Fruit fly (Drosophila melanogaster): ENCODE results near the gene Mat89Ba.

Mat89Ba gene

DNA sequence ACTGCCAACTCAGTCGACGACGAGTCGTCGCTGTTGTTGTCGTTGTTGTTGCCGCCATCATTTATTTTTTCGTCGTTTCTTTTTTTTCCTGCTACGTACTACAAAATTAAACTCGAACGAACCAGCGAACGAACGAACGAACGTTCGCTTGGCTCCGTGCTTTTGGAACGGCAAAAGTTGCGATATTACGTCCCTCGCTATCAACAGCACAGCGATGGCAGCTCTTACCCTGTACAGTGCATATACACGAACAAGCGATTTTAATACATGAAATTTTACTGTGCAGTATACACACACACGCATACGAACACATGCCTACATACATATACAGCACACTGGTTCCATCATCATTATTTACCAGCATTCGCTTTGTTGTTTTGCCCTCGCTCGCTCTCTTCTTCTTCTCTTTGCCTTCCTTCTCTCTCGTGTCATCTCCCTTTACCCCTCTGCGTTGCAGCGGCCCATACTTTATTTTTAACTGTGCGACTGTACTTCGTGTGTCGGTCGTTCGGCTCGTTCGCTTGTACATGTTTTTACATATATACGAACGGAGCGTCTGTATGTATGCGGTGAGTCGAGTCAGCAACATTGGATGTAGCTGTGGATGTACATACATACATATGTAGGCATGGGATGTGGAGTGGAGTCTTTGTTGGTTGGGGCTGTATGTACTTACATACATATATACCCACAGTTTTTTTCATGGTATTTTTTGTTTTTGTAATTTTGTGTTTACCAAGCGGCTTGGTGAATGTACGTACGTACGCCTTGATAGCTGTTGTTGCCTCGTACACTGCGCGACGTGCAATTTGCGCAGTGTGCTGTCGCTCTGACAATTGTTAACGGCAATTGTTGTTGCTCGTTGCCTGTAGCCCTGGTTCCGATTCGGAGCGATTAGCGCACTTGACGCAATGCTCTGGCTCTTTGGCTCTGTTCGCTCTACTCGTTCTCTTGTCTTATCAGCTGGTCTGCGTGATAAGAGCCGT, 22.1 kb downstream of the Mat89Ba start:
- TF ChIP-seq dsf (GFP tag; optimal IDR thresholded peaks at IDR 0.05; ENCODE audit: borderline replicate concordance) (peak; percentile 56), woc (GFP tag; optimal IDR thresholded peaks at IDR 0.05) (peak; percentile 89), rgr (GFP tag; optimal IDR thresholded peaks at IDR 0.05) (peak; percentile 83), fru (GFP tag; optimal IDR thresholded peaks at IDR 0.05) (peak; percentile 72), sage (GFP tag; optimal IDR thresholded peaks at IDR 0.05) (peak; percentile 57), jim (GFP tag; optimal IDR thresholded peaks at IDR 0.05) (peak; percentile 93), Hr83 (GFP tag; optimal IDR thresholded peaks at IDR 0.05; ENCODE audit: poor library complexity, severe bottlenecking) (peak; percentile 95), h (GFP tag; optimal IDR thresholded peaks at IDR 0.05) (peak; percentile 91), Myc (optimal IDR thresholded peaks at IDR 0.05) (no peak), Sp1 (GFP tag; optimal IDR thresholded peaks at IDR 0.05) (peak; percentile 61), Abd-B (GFP tag; optimal IDR thresholded peaks at IDR 0.05) (no peak), Dfd (GFP tag; optimal IDR thresholded peaks at IDR 0.05) (no peak), Vsx2 (GFP tag; optimal IDR thresholded peaks at IDR 0.05; ENCODE audit: partially characterized antibody) (no peak), GATAd (GFP tag; optimal IDR thresholded peaks at IDR 0.05) (no peak), dmrt93B (GFP tag; optimal IDR thresholded peaks at IDR 0.05) (no peak), OdsH (GFP tag; optimal IDR thresholded peaks at IDR 0.05) (peak; percentile 75), ey (GFP tag; optimal IDR thresholded peaks at IDR 0.05) (peak; percentile 77), Mio (GFP tag; optimal IDR thresholded peaks at IDR 0.05) (no peak), dl (GFP tag; optimal IDR thresholded peaks at IDR 0.05; ENCODE audit: insufficient read depth in 1 of 2, partially characterized antibody in 2 of 2) (peak; percentile 77 to 78), Rel (GFP tag; optimal IDR thresholded peaks at IDR 0.05) (peak; percentile 87), Rel (tag; optimal IDR thresholded peaks at IDR 0.05) (peak; percentile 90), pan (optimal IDR thresholded peaks at IDR 0.05) (no peak), Dif (GFP tag; optimal IDR thresholded peaks at IDR 0.05; ENCODE audit: partially characterized antibody) (peak; percentile 85), sv (GFP tag; optimal IDR thresholded peaks at IDR 0.05) (no peak), N (GFP tag; optimal IDR thresholded peaks at IDR 0.05) (no peak), brk (GFP tag; optimal IDR thresholded peaks at IDR 0.05) (peak; percentile 78), HLH106 (tag; optimal IDR thresholded peaks at IDR 0.05) (peak; percentile 71), lola (GFP tag; optimal IDR thresholded peaks at IDR 0.05) (no peak), CG32264 (GFP tag; optimal IDR thresholded peaks at IDR 0.05) (peak; percentile 69), Hnf4 (GFP tag; optimal IDR thresholded peaks at IDR 0.05) (peak; percentile 84), CG9705 (GFP tag; optimal IDR thresholded peaks at IDR 0.05) (peak; percentile 29), Hr78 (GFP tag; optimal IDR thresholded peaks at IDR 0.05) (no peak), CrebA (GFP tag; optimal IDR thresholded peaks at IDR 0.05; ENCODE audit: borderline replicate concordance) (peak; percentile 95), psq (GFP tag; optimal IDR thresholded peaks at IDR 0.05) (peak; percentile 96), Jra (GFP tag; optimal IDR thresholded peaks at IDR 0.05) (peak; percentile 90), br (GFP tag; optimal IDR thresholded peaks at IDR 0.05) (peak; percentile 59), tai (GFP tag; optimal IDR thresholded peaks at IDR 0.05) (peak; percentile 83), foxo (GFP tag; optimal IDR thresholded peaks at IDR 0.05) (peak; percentile 45 to 86), usp (GFP tag; optimal IDR thresholded peaks at IDR 0.05) (no peak)

- TF ChIP-seq CG9705 (GFP tag; optimal IDR thresholded peaks at IDR 0.05) (no peak), jim (GFP tag; optimal IDR thresholded peaks at IDR 0.05) (no peak), Abd-B (GFP tag; optimal IDR thresholded peaks at IDR 0.05) (no peak), rgr (GFP tag; optimal IDR thresholded peaks at IDR 0.05) (peak; percentile 25), h (GFP tag; optimal IDR thresholded peaks at IDR 0.05) (no peak), CG32264 (GFP tag; optimal IDR thresholded peaks at IDR 0.05) (no peak), Sp1 (GFP tag; optimal IDR thresholded peaks at IDR 0.05) (no peak), Hnf4 (GFP tag; optimal IDR thresholded peaks at IDR 0.05) (no peak), ey (GFP tag; optimal IDR thresholded peaks at IDR 0.05) (no peak), Rel (GFP tag; optimal IDR thresholded peaks at IDR 0.05) (no peak), Rel (tag; optimal IDR thresholded peaks at IDR 0.05) (peak; percentile 97), sv (GFP tag; optimal IDR thresholded peaks at IDR 0.05) (no peak), psq (GFP tag; optimal IDR thresholded peaks at IDR 0.05) (no peak), brk (GFP tag; optimal IDR thresholded peaks at IDR 0.05) (no peak), Dif (GFP tag; optimal IDR thresholded peaks at IDR 0.05; ENCODE audit: partially characterized antibody) (peak; percentile 9)
These were observed 22.7 kb downstream of the Mat89Ba start for dm6 chr3R:16249510-16249828.
